Fruit fly (Drosophila melanogaster): ENCODE measurements around the gene SelT.

Gene SelT

dm6 chr2L:5000287-5000871 lies 10.3 kb upstream of the SelT start (continued):
- TF ChIP-seq Blimp-1 (GFP tag; optimal IDR thresholded peaks at IDR 0.05) (peak; percentile 57), CG11294 (GFP tag; IDR thresholded peaks at IDR 0.05) (peak; percentile 64), CG8119 (GFP tag; IDR thresholded peaks at IDR 0.05) (peak; percentile 82), CG34406 (GFP tag; optimal IDR thresholded peaks at IDR 0.05) (peak; percentile 80), fd85E (GFP tag; optimal IDR thresholded peaks at IDR 0.05) (peak; percentile 60), Sox102F (GFP tag; optimal IDR thresholded peaks at IDR 0.05) (peak; percentile 86), eg (GFP tag; IDR thresholded peaks at IDR 0.05) (peak; percentile 69), cyc (GFP tag; optimal IDR thresholded peaks at IDR 0.05) (peak; percentile 75), CG8319 (GFP tag; optimal IDR thresholded peaks at IDR 0.05) (peak; percentile 53), salr (GFP tag; optimal IDR thresholded peaks at IDR 0.05) (peak; percentile 70 to 82), CG32006 (GFP tag; optimal IDR thresholded peaks at IDR 0.05) (peak; percentile 70), Ets21C (GFP tag; optimal IDR thresholded peaks at IDR 0.05) (peak; percentile 80), CG8632 (GFP tag; optimal IDR thresholded peaks at IDR 0.05) (peak; percentile 79), Sox14 (GFP tag; optimal IDR thresholded peaks at IDR 0.05) (peak; percentile 85), Gug (GFP tag; IDR thresholded peaks at IDR 0.05) (peak; percentile 75), CG6854 (GFP tag; optimal IDR thresholded peaks at IDR 0.05) (peak; percentile 79), vri (GFP tag; optimal IDR thresholded peaks at IDR 0.05) (peak; percentile 88), topi (GFP tag; optimal IDR thresholded peaks at IDR 0.05) (peak; percentile 88), CG6163 (GFP tag; IDR thresholded peaks at IDR 0.05) (peak; percentile 85), fd59A (GFP tag; optimal IDR thresholded peaks at IDR 0.05) (peak; percentile 88), Lpt (GFP tag; optimal IDR thresholded peaks at IDR 0.05) (peak; percentile 46), ss (GFP tag; optimal IDR thresholded peaks at IDR 0.05) (peak; percentile 89 to 95), CG7368 (GFP tag; optimal IDR thresholded peaks at IDR 0.05) (peak; percentile 73), Smox (GFP tag; optimal IDR thresholded peaks at IDR 0.05) (peak; percentile 86), Eip78C (GFP tag) (peak; percentile 96), OdsH (GFP tag; optimal IDR thresholded peaks at IDR 0.05) (peak; percentile 81), Hr38 (GFP tag; optimal IDR thresholded peaks at IDR 0.05) (no peak), esn (GFP tag; optimal IDR thresholded peaks at IDR 0.05) (peak; percentile 94), achi (GFP tag; optimal IDR thresholded peaks at IDR 0.05) (peak; percentile 73)

dm6 chr2L:5000919-5001581 lies 9.7 kb upstream of the SelT start:
- peak; percentile 62 for TF ChIP-seq CG11294 (GFP tag; IDR thresholded peaks at IDR 0.05)
- TF ChIP-seq fd85E (GFP tag; optimal IDR thresholded peaks at IDR 0.05), result no peak
- no peak for TF ChIP-seq dac (GFP tag; optimal IDR thresholded peaks at IDR 0.05)
- no peak for TF ChIP-seq lz (GFP tag; optimal IDR thresholded peaks at IDR 0.05)
- TF ChIP-seq eg (GFP tag; IDR thresholded peaks at IDR 0.05), result peak; percentile 73
- TF ChIP-seq ss (GFP tag; optimal IDR thresholded peaks at IDR 0.05), result no peak
- TF ChIP-seq Smox (GFP tag; optimal IDR thresholded peaks at IDR 0.05), result no peak
- peak; percentile 49; the same call in 1 of the 2 replicates for TF ChIP-seq Gug (GFP tag; IDR thresholded peaks at IDR 0.05)
- peak; percentile 9 for TF ChIP-seq OdsH (GFP tag; optimal IDR thresholded peaks at IDR 0.05)
- TF ChIP-seq Hr4 (GFP tag; optimal IDR thresholded peaks at IDR 0.05), result peak; percentile 2
- peak in 1 of 2 experiments; percentile 23 for TF ChIP-seq salr (GFP tag; optimal IDR thresholded peaks at IDR 0.05)
- TF ChIP-seq CG15336 (GFP tag; IDR thresholded peaks at IDR 0.05), result peak; percentile 7; the same call in 1 of the 2 replicates
- no peak for TF ChIP-seq CG32006 (GFP tag; optimal IDR thresholded peaks at IDR 0.05)
- TF ChIP-seq CG3919 (GFP tag; optimal IDR thresholded peaks at IDR 0.05), result no peak
- TF ChIP-seq dsx (GFP tag; optimal IDR thresholded peaks at IDR 0.05; ENCODE audit: poor library complexity, severe bottlenecking), result peak; percentile 57
- peak; percentile 2 for TF ChIP-seq svp (GFP tag)
- no peak for TF ChIP-seq CG1621 (tag; optimal IDR thresholded peaks at IDR 0.05)
- no peak for TF ChIP-seq Sox102F (GFP tag; optimal IDR thresholded peaks at IDR 0.05)
- peak; percentile 65 for TF ChIP-seq CG6163 (GFP tag; IDR thresholded peaks at IDR 0.05)
- TF ChIP-seq Eip75B (GFP tag; optimal IDR thresholded peaks at IDR 0.05), result no peak

Measured in whole organism, prepupa.